Fruit fly (Drosophila melanogaster): ENCODE measurements around the gene Alms1b.

The Alms1b gene

DNA sequence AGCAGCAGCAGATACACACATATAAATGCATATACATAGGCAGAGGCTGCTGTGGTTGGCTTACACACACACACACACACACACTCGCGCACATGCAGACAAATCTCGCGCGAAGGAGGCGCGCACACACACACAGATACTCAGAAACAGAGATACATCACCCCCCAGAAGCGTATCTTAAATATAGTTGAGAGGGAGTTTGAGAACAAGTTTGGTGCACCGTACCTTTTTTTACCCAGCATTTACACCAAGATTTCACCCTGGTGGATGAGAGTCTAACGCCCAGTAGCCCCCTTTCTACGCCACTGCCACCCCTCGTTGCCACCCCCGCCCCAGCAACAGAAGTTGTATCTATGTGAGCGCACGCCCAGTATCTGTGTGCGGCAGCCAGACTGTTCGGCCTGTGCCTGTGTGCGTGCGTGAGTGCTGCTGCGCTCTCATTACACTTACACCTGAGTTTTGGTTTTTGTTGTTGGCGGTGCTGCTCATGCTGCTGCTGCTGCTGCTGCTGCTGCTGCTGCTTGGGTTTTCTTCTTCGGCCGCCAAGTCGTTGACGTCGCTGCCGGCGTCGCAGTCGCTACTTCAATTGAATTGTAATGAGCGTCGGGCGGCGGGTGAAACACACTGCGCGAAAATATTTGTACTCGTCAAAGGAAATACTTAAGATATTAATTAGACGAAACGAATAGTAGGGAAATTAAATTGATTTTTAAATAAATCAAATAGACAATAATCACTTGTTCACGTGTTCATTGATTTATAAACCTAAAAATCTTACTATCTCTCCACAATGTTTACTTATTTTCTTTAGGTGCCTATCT is 40.6 kb downstream of the Alms1b start (continued):
- TF ChIP-seq NC2β (GFP tag; optimal IDR thresholded peaks at IDR 0.05) (peak; percentile 66), dysf (GFP tag; IDR thresholded peaks at IDR 0.05) (peak; percentile 92), CG2116 (GFP tag; optimal IDR thresholded peaks at IDR 0.05) (peak; percentile 21), CG31441 (GFP tag; IDR thresholded peaks at IDR 0.05) (peak; percentile 60), repo (GFP tag; optimal IDR thresholded peaks at IDR 0.05) (no peak), Usf (GFP tag; optimal IDR thresholded peaks at IDR 0.05) (peak; percentile 89), CG16815 (GFP tag; optimal IDR thresholded peaks at IDR 0.05) (peak; percentile 93), zen2 (GFP tag; IDR thresholded peaks at IDR 0.05; ENCODE audit: partially characterized antibody) (0 out of 3 replicates have a peak, but pooled peaks have one; percentile 38), CG14441 (GFP tag; IDR thresholded peaks at IDR 0.05) (peak; percentile 92), CG12659 (GFP tag; optimal IDR thresholded peaks at IDR 0.05) (peak; percentile 77), usp (GFP tag; optimal IDR thresholded peaks at IDR 0.05) (no peak), Bgb (GFP tag; IDR thresholded peaks at IDR 0.05; ENCODE audit: partially characterized antibody) (no peak), GATAe (GFP tag; conservative IDR thresholded peaks at IDR 0.05) (0 out of 2 replicates have a peak, but pooled peaks have one; percentile 32), hth (optimal IDR thresholded peaks at IDR 0.05) (no peak), B-H1 (GFP tag; IDR thresholded peaks at IDR 0.05) (peak; percentile 81), Dad (GFP tag; optimal IDR thresholded peaks at IDR 0.05) (peak; percentile 4), eve (GFP tag; optimal IDR thresholded peaks at IDR 0.05) (no peak), cas (GFP tag; IDR thresholded peaks at IDR 0.05) (peak; percentile 47; the same call in 1 of the 2 replicates), NK7.1 (GFP tag; optimal IDR thresholded peaks at IDR 0.05) (no peak), Atf-2 (GFP tag; optimal IDR thresholded peaks at IDR 0.05) (no peak), CG13296 (GFP tag; optimal IDR thresholded peaks at IDR 0.05) (peak; percentile 26), Opbp (GFP tag; IDR thresholded peaks at IDR 0.05; ENCODE audit: partially characterized antibody) (no peak), Atf6 (GFP tag; IDR thresholded peaks at IDR 0.05) (peak; percentile 81), CG2875 (GFP tag; optimal IDR thresholded peaks at IDR 0.05) (peak; percentile 75), ftz-f1 (GFP tag; optimal IDR thresholded peaks at IDR 0.05) (no peak), Ets97D (GFP tag; optimal IDR thresholded peaks at IDR 0.05) (no peak), danr (GFP tag; IDR thresholded peaks at IDR 0.05) (peak; percentile 85), gcm (GFP tag; optimal IDR thresholded peaks at IDR 0.05) (peak; percentile 26), ind (GFP tag; optimal IDR thresholded peaks at IDR 0.05) (peak; percentile 79), Hr3 (GFP tag; optimal IDR thresholded peaks at IDR 0.05) (peak; percentile 79), grn (GFP tag; optimal IDR thresholded peaks at IDR 0.05) (peak; percentile 10), p53 (GFP tag; optimal IDR thresholded peaks at IDR 0.05) (no peak), sqz (GFP tag; optimal IDR thresholded peaks at IDR 0.05) (peak; percentile 28), tio (GFP tag; optimal IDR thresholded peaks at IDR 0.05) (peak; percentile 52), Gug (GFP tag; IDR thresholded peaks at IDR 0.05) (peak; percentile 97), lov (optimal IDR thresholded peaks at IDR 0.05) (no peak), lov (GFP tag; IDR thresholded peaks at IDR 0.05) (peak; percentile 94), yki (optimal IDR thresholded peaks at IDR 0.05) (no peak), eyg (GFP tag; optimal IDR thresholded peaks at IDR 0.05) (no peak), Trl (optimal IDR thresholded peaks at IDR 0.05) (peak; percentile 11 to 18), Trl (GFP tag; optimal IDR thresholded peaks at IDR 0.05) (peak; percentile 49), CG12744 (GFP tag; optimal IDR thresholded peaks at IDR 0.05) (no peak), CG11456 (GFP tag; IDR thresholded peaks at IDR 0.05) (peak; percentile 93), btn (GFP tag; optimal IDR thresholded peaks at IDR 0.05) (no peak), HmgZ (tag; optimal IDR thresholded peaks at IDR 0.05) (peak; percentile 70), ewg (GFP tag; optimal IDR thresholded peaks at IDR 0.05) (peak; percentile 90), chn (GFP tag; optimal IDR thresholded peaks at IDR 0.05) (peak; percentile 69), Pdp1 (GFP tag; optimal IDR thresholded peaks at IDR 0.05) (peak; percentile 17 to 54), CG10462 (GFP tag; optimal IDR thresholded peaks at IDR 0.05) (peak; percentile 48), CG33557 (GFP tag; optimal IDR thresholded peaks at IDR 0.05) (peak; percentile 60), CG9609 (GFP tag; optimal IDR thresholded peaks at IDR 0.05) (peak; percentile 63)
